Fruit fly (Drosophila melanogaster) whole organism, adult: ENCODE data around the gene CG3368.

Experiments
- CG11617 ChIP-seq: fragments of 200-800 bp; sonication (Bioruptor generic); optimal IDR thresholded peaks from 2 replicates; lab custom pipeline; 2017; ENCODE audit warnings: mild to moderate bottlenecking, missing biosample characterization, missing genetic modification reagents, missing genetic modification characterization
- CG12768 ChIP-seq: fragments of 200-800 bp; sonication (Bioruptor generic); optimal IDR thresholded peaks from 2 replicates; lab custom pipeline; 2017; ENCODE audit warnings: missing biosample characterization, missing genetic modification characterization, mild to moderate bottlenecking, moderate library complexity, missing genetic modification reagents
- CG14711 ChIP-seq: fragments of 200-800 bp; sonication (Bioruptor generic); optimal IDR thresholded peaks from 2 replicates; lab custom pipeline; 2018; ENCODE audit warnings: missing biosample characterization, mild to moderate bottlenecking, missing genetic modification characterization, moderate library complexity
- CG1620 ChIP-seq: fragments of 200-800 bp; sonication (Bioruptor generic); optimal IDR thresholded peaks from 2 replicates; lab custom pipeline; 2016; ENCODE audit warnings: missing biosample characterization, missing genetic modification characterization
- CG33017 ChIP-seq: fragments of 200-800 bp; sonication (Bioruptor generic); optimal IDR thresholded peaks from 2 replicates; lab custom pipeline; 2018; ENCODE audit warnings: missing biosample characterization, mild to moderate bottlenecking, missing genetic modification characterization, moderate library complexity
- CG5204 ChIP-seq: fragments of 200-800 bp; sonication (Bioruptor generic); optimal IDR thresholded peaks from 2 replicates; lab custom pipeline; 2016; ENCODE audit warnings: missing biosample characterization, missing genetic modification characterization
- CG7045 ChIP-seq: fragments of 200-800 bp; sonication (Bioruptor generic); optimal IDR thresholded peaks from 2 replicates; lab custom pipeline; 2017; ENCODE audit warnings: missing biosample characterization, mild to moderate bottlenecking, missing genetic modification characterization
- CG7101 ChIP-seq: fragments of 200-800 bp; sonication (Bioruptor generic); optimal IDR thresholded peaks from 2 replicates; lab custom pipeline; 2018; ENCODE audit warnings: missing biosample characterization, mild to moderate bottlenecking, missing genetic modification characterization, moderate library complexity
- Clk ChIP-seq: fragments of 200-800 bp; sonication (Bioruptor generic); optimal IDR thresholded peaks from 2 replicates; lab custom pipeline; 2017; ENCODE audit warnings: missing biosample characterization, missing genetic modification characterization
- Crg-1 ChIP-seq: fragments of 200-800 bp; sonication (Bioruptor generic); optimal IDR thresholded peaks from 2 replicates; lab custom pipeline; 2016; ENCODE audit warnings: missing biosample characterization, missing genetic modification characterization
- Hr96 ChIP-seq: fragments of 200-800 bp; sonication (Bioruptor generic); optimal IDR thresholded peaks from 2 replicates; lab custom pipeline; 2016; ENCODE audit warnings: missing biosample characterization, missing genetic modification characterization
- Mnt ChIP-seq: fragments of 200-800 bp; sonication (Bioruptor generic); optimal IDR thresholded peaks from 2 replicates; lab custom pipeline; 2016; ENCODE audit warnings: missing biosample characterization, mild to moderate bottlenecking, missing genetic modification characterization
- bab1 ChIP-seq: fragments of 200-800 bp; sonication (Bioruptor generic); optimal IDR thresholded peaks from 3 replicates; lab custom pipeline; 2019; ENCODE audit warnings: missing biosample characterization, mild to moderate bottlenecking, missing genetic modification characterization, moderate library complexity
- cic ChIP-seq: fragments of 200-800 bp; sonication (Bioruptor generic); optimal IDR thresholded peaks from 2 replicates; lab custom pipeline; 2017; ENCODE audit warnings: missing biosample characterization, mild to moderate bottlenecking, missing genetic modification characterization, moderate library complexity
- cnc ChIP-seq, 2 experiments: fragments of >200 bp; optimal IDR thresholded peaks; 2 replicates each; lab custom pipeline; 2017
- kay ChIP-seq: fragments of 200-800 bp; sonication (Bioruptor generic); peaks from one replicate; lab custom pipeline; 2016; ENCODE audit warnings: missing biosample characterization, missing genetic modification characterization, borderline replicate concordance
- ovo ChIP-seq: fragments of 200-800 bp; sonication (Bioruptor generic); optimal IDR thresholded peaks from 2 replicates; lab custom pipeline; 2016; ENCODE audit warnings: missing biosample characterization, missing genetic modification characterization
- pad ChIP-seq: fragments of 200-800 bp; sonication (Bioruptor generic); optimal IDR thresholded peaks from 3 replicates; lab custom pipeline; 2017; ENCODE audit warnings: missing biosample characterization, missing genetic modification characterization, mild to moderate bottlenecking, moderate library complexity, missing genetic modification reagents
- tj ChIP-seq: fragments of 200-800 bp; sonication (Bioruptor generic); optimal IDR thresholded peaks from 3 replicates; lab custom pipeline; 2017; ENCODE audit warnings: missing biosample characterization, mild to moderate bottlenecking, missing genetic modification characterization, moderate library complexity
- toe ChIP-seq: fragments of 200-800 bp; sonication (Bioruptor generic); optimal IDR thresholded peaks from 2 replicates; lab custom pipeline; 2016; ENCODE audit warnings: missing biosample characterization, missing genetic modification characterization

The CG3368 gene

dm6 chr3R:27281811-27282131 is 1.8 kb upstream of the CG3368 start:
- TF ChIP-seq CG11617 (GFP tag; lab: Kevin White, UChicago) (no peak), bab1 (GFP tag; lab: Kevin White, UChicago) (no peak), CG7101 (tag; lab: Kevin White, UChicago) (no peak), CG5204 (GFP tag; lab: Kevin White, UChicago) (no peak), Hr96 (peak; percentile 4), ovo (GFP tag; lab: Kevin White, UChicago) (no peak), CG12768 (GFP tag; lab: Kevin White, UChicago) (no peak), cnc (optimal IDR thresholded peaks at IDR 0.05; lab: Kevin White, UChicago) (no peak), CG33017 (tag; lab: Kevin White, UChicago) (no peak), CG7045 (no peak), CG14711 (no peak), cic (GFP tag; lab: Kevin White, UChicago) (peak; percentile 30), Mnt (GFP tag; lab: Kevin White, UChicago) (peak; percentile 16), toe (no peak), CG1620 (GFP tag; lab: Kevin White, UChicago) (no peak), Clk (GFP tag; lab: Kevin White, UChicago) (no peak), Crg-1 (GFP tag; lab: Kevin White, UChicago) (no peak), tj (no peak), pad (GFP tag; lab: Kevin White, UChicago) (no peak), kay (GFP tag; lab: Kevin White, UChicago) (no peak)

- peak; percentile 67 for TF ChIP-seq CG1620 (GFP tag; lab: Kevin White, UChicago)
- TF ChIP-seq CG11617 (GFP tag; lab: Kevin White, UChicago) = peak; percentile 85
- TF ChIP-seq pad (GFP tag; lab: Kevin White, UChicago) = peak; percentile 48
- no peak for TF ChIP-seq kay (GFP tag; lab: Kevin White, UChicago)
- TF ChIP-seq CG7045 = peak; percentile 68
- peak; percentile 74 for TF ChIP-seq bab1 (GFP tag; lab: Kevin White, UChicago)
- TF ChIP-seq CG33017 (tag; lab: Kevin White, UChicago) = peak; percentile 78
- TF ChIP-seq ovo (GFP tag; lab: Kevin White, UChicago) = no peak
- peak; percentile 41 for TF ChIP-seq Crg-1 (GFP tag; lab: Kevin White, UChicago)
- peak; percentile 75 for TF ChIP-seq CG7101 (tag; lab: Kevin White, UChicago)
- TF ChIP-seq cic (GFP tag; lab: Kevin White, UChicago) = no peak
- peak; percentile 59 for TF ChIP-seq Clk (GFP tag; lab: Kevin White, UChicago)
- peak; percentile 70 for TF ChIP-seq Hr96
- peak; percentile 84 for TF ChIP-seq CG5204 (GFP tag; lab: Kevin White, UChicago)
- TF ChIP-seq tj = peak; percentile 62
- peak; percentile 21 for TF ChIP-seq Mnt (GFP tag; lab: Kevin White, UChicago)
- peak; percentile 76 for TF ChIP-seq toe
- TF ChIP-seq cnc (optimal IDR thresholded peaks at IDR 0.05; lab: Kevin White, UChicago) = no peak
- peak; percentile 51 for TF ChIP-seq CG12768 (GFP tag; lab: Kevin White, UChicago)
- peak; percentile 72 for TF ChIP-seq CG14711
Observed at dm6 chr3R:27282286-27282685, 1.3 kb upstream of the CG3368 start, which contains the start of gene mrt. Gene mrt, minus strand, starts transcription at chr3R:27282661.

- TF ChIP-seq Clk (GFP tag; lab: Kevin White, UChicago) (peak; percentile 70), ovo (GFP tag; lab: Kevin White, UChicago) (no peak), cic (GFP tag; lab: Kevin White, UChicago) (peak; percentile 78), CG14711 (peak; percentile 73), CG33017 (tag; lab: Kevin White, UChicago) (peak; percentile 50), CG1620 (GFP tag; lab: Kevin White, UChicago) (peak; percentile 81), pad (GFP tag; lab: Kevin White, UChicago) (peak; percentile 56), CG7045 (peak; percentile 79), kay (GFP tag; lab: Kevin White, UChicago) (no peak), Mnt (GFP tag; lab: Kevin White, UChicago) (peak; percentile 83), toe (peak; percentile 89), CG12768 (GFP tag; lab: Kevin White, UChicago) (peak; percentile 34), CG7101 (tag; lab: Kevin White, UChicago) (peak; percentile 78), Crg-1 (GFP tag; lab: Kevin White, UChicago) (peak; percentile 71), tj (peak; percentile 96), bab1 (GFP tag; lab: Kevin White, UChicago) (peak; percentile 80), CG5204 (GFP tag; lab: Kevin White, UChicago) (peak; percentile 74), cnc (optimal IDR thresholded peaks at IDR 0.05; lab: Kevin White, UChicago) (peak in 1 of 2 experiments; percentile 72), Hr96 (peak; percentile 77), CG11617 (GFP tag; lab: Kevin White, UChicago) (peak; percentile 71)
Observed at dm6 chr3R:27288202-27289135, 4.9 kb downstream of the CG3368 start, which contains the start of the genes bigmax and Hmu. Gene bigmax, minus strand, starts transcription at chr3R:27288526. Gene Hmu, plus strand, starts transcription at chr3R:27288769.

dm6 chr3R:27289638-27290037 is 6.1 kb downstream of the CG3368 start:
- TF ChIP-seq CG33017 (tag; lab: Kevin White, UChicago) = peak; percentile 19
- peak; percentile 7 for TF ChIP-seq CG7101 (tag; lab: Kevin White, UChicago)
- TF ChIP-seq CG12768 (GFP tag; lab: Kevin White, UChicago) = no peak
- TF ChIP-seq CG14711 = peak; percentile 1
